Fruit fly (Drosophila melanogaster) whole organism, embryonic: ENCODE data around the gene CG13364.

Experiments used
- Atf-2 ChIP-seq: fragments of 200-800 bp; sonication (Bioruptor generic); optimal IDR thresholded peaks from 2 replicates; lab custom pipeline; 2016; ENCODE audit warnings: missing biosample characterization, missing genetic modification characterization
- Awh ChIP-seq: fragments of 200-800 bp; sonication (Bioruptor generic); IDR thresholded peaks from 2 replicates; pipeline ENCODE4, ENCODE4 v1.3.6; 2022; ENCODE audit warnings: missing biosample characterization, missing genetic modification characterization
- Bteb2 ChIP-seq: fragments of 200-800 bp; sonication (Bioruptor generic); optimal IDR thresholded peaks from 2 replicates; lab custom pipeline; 2016; ENCODE audit warnings: missing biosample characterization, missing genetic modification characterization
- C15 ChIP-seq: fragments of 200-800 bp; sonication (Bioruptor generic); IDR thresholded peaks from 3 replicates; pipeline ENCODE4 v1.3.6; 2022; ENCODE audit warnings: missing biosample characterization, missing genetic modification characterization
- CG11504 ChIP-seq: fragments of 200-800 bp; sonication (Bioruptor generic); optimal IDR thresholded peaks from 3 replicates; lab custom pipeline; 2019; ENCODE audit warnings: missing biosample characterization, mild to moderate bottlenecking, missing genetic modification characterization, moderate library complexity
- CG12659 ChIP-seq: fragments of 200-800 bp; sonication (Bioruptor generic); optimal IDR thresholded peaks from 3 replicates; lab custom pipeline; 2017; ENCODE audit warnings: mild to moderate bottlenecking, missing biosample characterization, missing genetic modification reagents, missing genetic modification characterization
- CG13287 ChIP-seq: fragments of 200-800 bp; sonication (Bioruptor generic); IDR thresholded peaks from 2 replicates; pipeline ENCODE4 v1.3.6; 2022; ENCODE audit warnings: missing biosample characterization, missing genetic modification characterization; ENCODE audit not compliant: partially characterized antibody
- CG15696 ChIP-seq: fragments of 200-800 bp; sonication (Bioruptor generic); optimal IDR thresholded peaks from 2 replicates; lab custom pipeline; 2019; ENCODE audit warnings: missing biosample characterization, mild to moderate bottlenecking, missing genetic modification characterization, moderate library complexity
- CG16813 ChIP-seq: fragments of 200-800 bp; sonication (Bioruptor generic); IDR thresholded peaks from 3 replicates; pipeline ENCODE4 v1.3.6; 2022; ENCODE audit warnings: missing biosample characterization, missing genetic modification characterization; ENCODE audit not compliant: partially characterized antibody
- CG17361 ChIP-seq: fragments of 200-800 bp; sonication (Bioruptor generic); IDR thresholded peaks from 3 replicates; pipeline ENCODE4 v1.3.6; 2022; ENCODE audit warnings: missing biosample characterization, missing genetic modification characterization
- CG17802 ChIP-seq: fragments of 200-800 bp; sonication (Bioruptor generic); optimal IDR thresholded peaks from 2 replicates; lab custom pipeline; 2018; ENCODE audit warnings: missing biosample characterization, mild to moderate bottlenecking, missing genetic modification characterization, moderate library complexity
- CG2202 ChIP-seq: fragments of 200-800 bp; sonication (Bioruptor generic); optimal IDR thresholded peaks from 2 replicates; lab custom pipeline; 2018; ENCODE audit warnings: missing biosample characterization, mild to moderate bottlenecking, missing genetic modification characterization
- CG32767 ChIP-seq: fragments of 200-800 bp; sonication (Bioruptor generic); IDR thresholded peaks from 2 replicates; pipeline ENCODE4 v1.3.6; 2022; ENCODE audit warnings: missing biosample characterization, missing genetic modification characterization
- CG3726 ChIP-seq: fragments of 200-800 bp; sonication (Bioruptor generic); IDR thresholded peaks from 3 replicates; pipeline ENCODE4, ENCODE4 v1.3.6; 2022; ENCODE audit warnings: missing biosample characterization, missing genetic modification characterization
- CG3995 ChIP-seq: fragments of 200-800 bp; sonication (Bioruptor generic); optimal IDR thresholded peaks from 3 replicates; lab custom pipeline; 2016; ENCODE audit warnings: missing biosample characterization, missing genetic modification characterization
- CG6765 ChIP-seq: fragments of 200-800 bp; sonication (Bioruptor generic); optimal IDR thresholded peaks from 3 replicates; lab custom pipeline; 2017; ENCODE audit warnings: missing biosample characterization, mild to moderate bottlenecking, missing genetic modification characterization
- CG7556 ChIP-seq: fragments of 200-800 bp; sonication (Bioruptor generic); optimal IDR thresholded peaks from 2 replicates; lab custom pipeline; 2017; ENCODE audit warnings: missing biosample characterization, mild to moderate bottlenecking, missing genetic modification characterization
- CkIIα-i1 ChIP-seq: fragments of 200-800 bp; sonication (Bioruptor generic); IDR thresholded peaks from 2 replicates; pipeline ENCODE4 v1.3.6; 2022; ENCODE audit warnings: missing biosample characterization, missing genetic modification characterization
- D ChIP-seq, 2 experiments: fragments of 200-800 bp in 1 of 2; fragments of >200 bp in 1 of 2; sonication (Bioruptor generic) in 1 of 2; optimal IDR thresholded peaks; 2 replicates in 1 of 2; 3 replicates in 1 of 2; lab custom pipeline; 2017; ENCODE audit warnings: mild to moderate bottlenecking in 1 of 2, missing biosample characterization in 1 of 2, missing genetic modification characterization in 1 of 2, missing genetic modification reagents in 1 of 2
- Dip3 ChIP-seq: fragments of 200-800 bp; sonication (Bioruptor generic); optimal IDR thresholded peaks from 3 replicates; lab custom pipeline; 2016; ENCODE audit warnings: missing biosample characterization, missing genetic modification characterization
- GATAe ChIP-seq: fragments of 200-800 bp; sonication (Bioruptor generic); conservative IDR thresholded peaks from 2 replicates; pipeline ENCODE4 v1.3.6; 2022; ENCODE audit warnings: missing biosample characterization, missing genetic modification characterization
- H2.0 ChIP-seq: fragments of 200-800 bp; sonication (Bioruptor generic); IDR thresholded peaks from 2 replicates; pipeline ENCODE4 v1.3.6; 2022; ENCODE audit warnings: missing biosample characterization, missing genetic modification characterization
- HLH3B ChIP-seq: fragments of 200-800 bp; sonication (Bioruptor generic); IDR thresholded peaks from 2 replicates; pipeline ENCODE4 v1.3.6; 2022; ENCODE audit warnings: missing biosample characterization, missing genetic modification characterization
- HLHmδ ChIP-seq: fragments of 200-800 bp; sonication (Bioruptor generic); optimal IDR thresholded peaks from 2 replicates; lab custom pipeline; 2018; ENCODE audit warnings: missing biosample characterization, mild to moderate bottlenecking, missing genetic modification characterization, moderate library complexity
- Hsf ChIP-seq: fragments of 200-800 bp; sonication (Bioruptor generic); optimal IDR thresholded peaks from 3 replicates; lab custom pipeline; 2016; ENCODE audit warnings: missing biosample characterization, missing genetic modification characterization
- Med ChIP-seq: fragments of 200-800 bp; sonication (Bioruptor generic); peaks from one replicate; lab custom pipeline; 2016; ENCODE audit warnings: missing biosample characterization, missing genetic modification characterization, mild to moderate bottlenecking, inconsistent platforms, moderate library complexity
- NK7.1 ChIP-seq: fragments of 200-800 bp; sonication (Bioruptor generic); optimal IDR thresholded peaks from 3 replicates; lab custom pipeline; 2016; ENCODE audit warnings: missing biosample characterization, missing genetic modification characterization
- Stat92E ChIP-seq, 3 experiments: fragments of >200 bp in 2 of 3; fragments of 200-800 bp in 1 of 3; sonication (Bioruptor generic) in 1 of 3; optimal IDR thresholded peaks; 2 replicates each; lab custom pipeline; 2017 to 2019; ENCODE audit warnings: missing biosample characterization in 3 of 3, missing genetic modification characterization in 3 of 3, mild to moderate bottlenecking in 1 of 3, moderate library complexity in 1 of 3
- ap ChIP-seq: fragments of 200-800 bp; sonication (Bioruptor generic); IDR thresholded peaks from 2 replicates; pipeline ENCODE4 v1.3.6; 2022; ENCODE audit warnings: missing biosample characterization, missing genetic modification characterization
- az2 ChIP-seq: fragments of 200-800 bp; sonication (Bioruptor generic); optimal IDR thresholded peaks from 3 replicates; lab custom pipeline; 2016; ENCODE audit warnings: missing biosample characterization, missing genetic modification characterization
- cg ChIP-seq: fragments of 200-800 bp; sonication (Bioruptor generic); optimal IDR thresholded peaks from 3 replicates; lab custom pipeline; 2019; ENCODE audit warnings: missing biosample characterization, mild to moderate bottlenecking, missing genetic modification characterization, moderate library complexity
- chinmo ChIP-seq: fragments of 200-800 bp; sonication (Bioruptor generic); IDR thresholded peaks from 4 replicates; pipeline ENCODE4 v1.3.6; 2022; ENCODE audit warnings: missing biosample characterization, missing genetic modification characterization; ENCODE audit not compliant: partially characterized antibody
- crol ChIP-seq: fragments of 200-800 bp; sonication (Bioruptor generic); IDR thresholded peaks from 2 replicates; pipeline ENCODE4 v1.3.6; 2022; ENCODE audit warnings: missing biosample characterization, missing genetic modification characterization
- crp ChIP-seq, 2 experiments: fragments of 200-800 bp; sonication (Bioruptor generic); optimal IDR thresholded peaks; 2 replicates in 1 of 2; 3 replicates in 1 of 2; lab custom pipeline; 2017; ENCODE audit warnings: missing biosample characterization in 2 of 2, missing genetic modification characterization in 2 of 2, mild to moderate bottlenecking in 1 of 2, moderate library complexity in 1 of 2
- dmrt11E ChIP-seq: fragments of 200-800 bp; sonication (Bioruptor generic); optimal IDR thresholded peaks from 3 replicates; lab custom pipeline; 2018; ENCODE audit warnings: missing biosample characterization, mild to moderate bottlenecking, missing genetic modification characterization, moderate library complexity
- emc ChIP-seq: fragments of 200-800 bp; sonication (Bioruptor generic); optimal IDR thresholded peaks from 2 replicates; lab custom pipeline; 2016; ENCODE audit warnings: missing biosample characterization, missing genetic modification characterization
- ftz-f1 ChIP-seq: fragments of 200-800 bp; sonication (Bioruptor generic); optimal IDR thresholded peaks from 2 replicates; lab custom pipeline; 2016; ENCODE audit warnings: missing biosample characterization, missing genetic modification characterization
- gem ChIP-seq: fragments of 200-800 bp; sonication (Bioruptor generic); optimal IDR thresholded peaks from 2 replicates; lab custom pipeline; 2019; ENCODE audit warnings: missing biosample characterization, mild to moderate bottlenecking, missing genetic modification characterization, moderate library complexity
- grau ChIP-seq: fragments of 200-800 bp; optimal IDR thresholded peaks from 3 replicates; lab custom pipeline; 2019; ENCODE audit warnings: missing biosample characterization, mild to moderate bottlenecking, missing genetic modification characterization, moderate library complexity
- gro ChIP-seq: fragments of 200-800 bp; sonication (Bioruptor generic); optimal IDR thresholded peaks from 2 replicates; lab custom pipeline; 2016; ENCODE audit warnings: missing biosample characterization, missing genetic modification characterization
- lbe ChIP-seq: fragments of 200-800 bp; sonication (Bioruptor generic); optimal IDR thresholded peaks from 2 replicates; lab custom pipeline; 2016; ENCODE audit warnings: missing biosample characterization, mild to moderate bottlenecking, missing genetic modification characterization
- maf-S ChIP-seq: fragments of 200-800 bp; sonication (Bioruptor generic); optimal IDR thresholded peaks from 2 replicates; lab custom pipeline; 2016; ENCODE audit warnings: missing biosample characterization, missing genetic modification characterization
- nau ChIP-seq: fragments of 200-800 bp; sonication (Bioruptor generic); optimal IDR thresholded peaks from 3 replicates; lab custom pipeline; 2017; ENCODE audit warnings: missing biosample characterization, mild to moderate bottlenecking, missing genetic modification characterization, missing genetic modification reagents
- oc ChIP-seq: fragments of 200-800 bp; sonication (Bioruptor generic); optimal IDR thresholded peaks from 2 replicates; lab custom pipeline; 2018; ENCODE audit warnings: missing biosample characterization, mild to moderate bottlenecking, missing genetic modification characterization, moderate library complexity
- pho ChIP-seq: fragments of 200-800 bp; sonication (Bioruptor generic); optimal IDR thresholded peaks from 2 replicates; lab custom pipeline; 2016; ENCODE audit warnings: missing biosample characterization, missing genetic modification characterization
- pita ChIP-seq: fragments of 200-800 bp; sonication (Bioruptor generic); optimal IDR thresholded peaks from 2 replicates; lab custom pipeline; 2017; ENCODE audit warnings: missing biosample characterization, mild to moderate bottlenecking, missing genetic modification characterization
- sob ChIP-seq: fragments of 200-800 bp; sonication (Bioruptor generic); IDR thresholded peaks from 2 replicates; pipeline ENCODE4 v1.3.6; 2022; ENCODE audit warnings: missing biosample characterization, missing genetic modification characterization
- tin ChIP-seq: fragments of 200-800 bp; sonication (Bioruptor generic); optimal IDR thresholded peaks from 3 replicates; lab custom pipeline; 2016; ENCODE audit warnings: missing biosample characterization, missing genetic modification characterization
- zfh2 ChIP-seq: fragments of 200-800 bp; sonication (Bioruptor generic); optimal IDR thresholded peaks from 2 replicates; lab custom pipeline; 2016; ENCODE audit warnings: missing biosample characterization, missing genetic modification characterization

The CG13364 gene

dm6 chrX:635495-636142 is 10.6 kb upstream of the CG13364 start, which contains the start of gene Dredd (continued):
- TF ChIP-seq pho (GFP tag; lab: Kevin White, UChicago) (no peak), Atf-2 (GFP tag; lab: Kevin White, UChicago) (no peak), ftz-f1 (GFP tag; lab: Kevin White, UChicago) (no peak), CG16813 (GFP tag; lab: Robert Waterston, UW) (peak; percentile 91), CG2202 (tag; lab: Kevin White, UChicago) (no peak), CG6765 (GFP tag; lab: Kevin White, UChicago) (no peak), gem (tag; lab: Kevin White, UChicago) (no peak), CG32767 (GFP tag; lab: Robert Waterston, UW) (no peak; the same call in 1 of the 2 replicates), oc (tag; lab: Kevin White, UChicago) (no peak), gro (peak; percentile 20), lbe (GFP tag; lab: Kevin White, UChicago) (peak; percentile 33), tin (no peak), maf-S (no peak), crol (no peak), sob (GFP tag; lab: Robert Waterston, UW) (no peak), Stat92E (GFP tag; optimal IDR thresholded peaks at IDR 0.05; lab: Kevin White, UChicago) (peak in 1 of 3 experiments; percentile 3), zfh2 (GFP tag; lab: Kevin White, UChicago) (no peak), CG15696 (tag; lab: Kevin White, UChicago) (no peak), pita (GFP tag; lab: Kevin White, UChicago) (no peak), CG13287 (GFP tag; lab: Robert Waterston, UW) (peak; percentile 92), cg (GFP tag; lab: Kevin White, UChicago) (peak; percentile 42), CG3726 (no peak), grau (tag; lab: Kevin White, UChicago) (peak; percentile 20), NK7.1 (no peak), CG12659 (GFP tag; lab: Kevin White, UChicago) (peak; percentile 76), ap (GFP tag; lab: Robert Waterston, UW) (no peak), C15 (GFP tag; lab: Robert Waterston, UW) (no peak), D (optimal IDR thresholded peaks at IDR 0.05; lab: Kevin White, UChicago) (no peak), D (GFP tag; optimal IDR thresholded peaks at IDR 0.05; lab: Kevin White, UChicago) (no peak), Dip3 (GFP tag; lab: Kevin White, UChicago) (no peak), Awh (no peak), CG3995 (GFP tag; lab: Kevin White, UChicago) (peak; percentile 97), Med (GFP tag; lab: Kevin White, UChicago) (peak; percentile 61), emc (no peak), CG7556 (no peak), CkIIα-i1 (no peak), HLH3B (GFP tag; lab: Robert Waterston, UW) (no peak), GATAe (GFP tag; lab: Robert Waterston, UW) (0 out of 2 replicates have a peak, but pooled peaks have one; percentile 13), nau (no peak), CG17802 (tag; lab: Kevin White, UChicago) (no peak), HLHmδ (no peak), Hsf (GFP tag; lab: Kevin White, UChicago) (no peak), az2 (GFP tag; lab: Kevin White, UChicago) (no peak), CG17361 (GFP tag; lab: Robert Waterston, UW) (peak; percentile 40; the same call in 1 of the 3 replicates), H2.0 (GFP tag; lab: Robert Waterston, UW) (no peak), crp (GFP tag; optimal IDR thresholded peaks at IDR 0.05; lab: Kevin White, UChicago) (no peak), dmrt11E (tag; lab: Kevin White, UChicago) (no peak), chinmo (GFP tag; lab: Robert Waterston, UW) (peak; percentile 85; the same call in 1 of the 4 replicates), Bteb2 (no peak), CG11504 (tag; lab: Kevin White, UChicago) (no peak)
